Worm (Caenorhabditis elegans) whole organism, late embryonic: ENCODE data around the gene F12A10.8.

ENCODE experiments used
- C08G9.2 ChIP-seq: sonication (generic microtip); optimal IDR thresholded peaks from 2 replicates; lab custom pipeline; 2016; ENCODE audit warnings: mild to moderate bottlenecking, missing genetic modification characterization, moderate library complexity, missing compliant biosample characterization
- C38D4.7 ChIP-seq: fragments of 200-800 bp; sonication (Bioruptor generic); optimal IDR thresholded peaks from 2 replicates; lab custom pipeline; 2018; ENCODE audit warnings: mild to moderate bottlenecking, missing genetic modification characterization, moderate library complexity, missing compliant biosample characterization
- F13H6.1 ChIP-seq: sonication (generic microtip); optimal IDR thresholded peaks from 2 replicates; lab custom pipeline; 2016; ENCODE audit warnings: missing genetic modification characterization, missing compliant biosample characterization
- K02D7.2 ChIP-seq: sonication (generic microtip); optimal IDR thresholded peaks from 2 replicates; lab custom pipeline; 2017; ENCODE audit warnings: mild to moderate bottlenecking, missing genetic modification characterization, missing compliant biosample characterization
- T23F11.4 ChIP-seq: fragments of 200-800 bp; sonication (Bioruptor generic); optimal IDR thresholded peaks from 2 replicates; lab custom pipeline; 2018; ENCODE audit warnings: mild to moderate bottlenecking, missing genetic modification characterization, missing compliant biosample characterization
- Y22D7AL.16 ChIP-seq: sonication (generic microtip); optimal IDR thresholded peaks from 2 replicates; lab custom pipeline; 2016; ENCODE audit warnings: missing genetic modification characterization, missing compliant biosample characterization
- ama-1 ChIP-seq: fragments of 150-350 bp; optimal IDR thresholded peaks from 2 replicates; lab custom pipeline; 2014
- ceh-2 ChIP-seq: sonication (generic microtip); optimal IDR thresholded peaks from 2 replicates; lab custom pipeline; 2016; ENCODE audit warnings: missing genotype, missing genetic modification characterization, missing compliant biosample characterization
- ceh-24 ChIP-seq: sonication (generic microtip); optimal IDR thresholded peaks from 2 replicates; lab custom pipeline; 2016; ENCODE audit warnings: mild to moderate bottlenecking, missing genetic modification characterization, missing compliant biosample characterization
- ceh-30 ChIP-seq: fragments of 150-350 bp; optimal IDR thresholded peaks from 2 replicates; lab custom pipeline; 2014; ENCODE audit warnings: missing biosample characterization, missing genetic modification characterization
- ceh-34 ChIP-seq: sonication (generic microtip); optimal IDR thresholded peaks from 2 replicates; lab custom pipeline; 2016; ENCODE audit warnings: mild to moderate bottlenecking, missing genetic modification characterization, missing compliant biosample characterization
- ceh-45 ChIP-seq: fragments of 200-800 bp; sonication (Bioruptor generic); IDR thresholded peaks from 2 replicates; pipeline ENCODE4 v1.3.6; 2022; ENCODE audit warnings: missing genetic modification reagents, missing genetic modification characterization, missing compliant biosample characterization
- ceh-48 ChIP-seq: sonication (generic microtip); optimal IDR thresholded peaks from 2 replicates; lab custom pipeline; 2016; ENCODE audit warnings: missing genetic modification characterization, inconsistent platforms, missing compliant biosample characterization
- ceh-6 ChIP-seq: fragments of 200-800 bp; sonication (Bioruptor generic); optimal IDR thresholded peaks from 2 replicates; lab custom pipeline; 2018; ENCODE audit warnings: mild to moderate bottlenecking, missing genetic modification characterization, missing compliant biosample characterization
- ceh-9 ChIP-seq: sonication (generic microtip); optimal IDR thresholded peaks from 2 replicates; lab custom pipeline; 2016; ENCODE audit warnings: mild to moderate bottlenecking, missing genetic modification characterization, inconsistent platforms, missing compliant biosample characterization
- che-1 ChIP-seq: sonication (generic microtip); optimal IDR thresholded peaks from 2 replicates; lab custom pipeline; 2016; ENCODE audit warnings: mild to moderate bottlenecking, missing genetic modification characterization, missing compliant biosample characterization
- dmd-4 ChIP-seq: sonication (generic microtip); optimal IDR thresholded peaks from 2 replicates; lab custom pipeline; 2016; ENCODE audit warnings: borderline replicate concordance, missing genetic modification characterization, missing compliant biosample characterization
- dve-1 ChIP-seq: sonication (generic microtip); optimal IDR thresholded peaks from 2 replicates; lab custom pipeline; 2017; ENCODE audit warnings: antibody characterized with exemption, mild to moderate bottlenecking, missing genetic modification characterization, missing compliant biosample characterization
- elt-2 ChIP-seq: sonication (generic microtip); optimal IDR thresholded peaks from 2 replicates; lab custom pipeline; 2016; ENCODE audit warnings: missing genetic modification reagents, missing genetic modification characterization, missing compliant biosample characterization
- fax-1 ChIP-seq: sonication (generic microtip); optimal IDR thresholded peaks from 2 replicates; lab custom pipeline; 2016; ENCODE audit warnings: missing genotype, missing genetic modification characterization, missing compliant biosample characterization
- fkh-10 ChIP-seq: fragments of 150-350 bp; optimal IDR thresholded peaks from 2 replicates; lab custom pipeline; 2014; ENCODE audit warnings: missing biosample characterization, missing genetic modification reagents, missing genetic modification characterization
- fkh-6 ChIP-seq: sonication (generic microtip); optimal IDR thresholded peaks from 2 replicates; lab custom pipeline; 2016; ENCODE audit warnings: missing genetic modification characterization, missing compliant biosample characterization
- hlh-15 ChIP-seq: sonication (generic microtip); optimal IDR thresholded peaks from 2 replicates; lab custom pipeline; 2016; ENCODE audit warnings: missing genetic modification characterization, missing compliant biosample characterization
- hlh-30 ChIP-seq: sonication (generic microtip); optimal IDR thresholded peaks from 2 replicates; lab custom pipeline; 2017; ENCODE audit warnings: antibody characterized with exemption, missing genetic modification characterization, missing compliant biosample characterization; ENCODE audit not compliant: insufficient read depth
- hlh-6 ChIP-seq: sonication (generic microtip); optimal IDR thresholded peaks from 2 replicates; lab custom pipeline; 2016; ENCODE audit warnings: missing genotype, missing genetic modification characterization, missing compliant biosample characterization
- hlh-8 ChIP-seq: sonication (generic microtip); optimal IDR thresholded peaks from 2 replicates; lab custom pipeline; 2016; ENCODE audit warnings: missing genotype, missing genetic modification characterization, missing compliant biosample characterization
- madf-2 ChIP-seq: sonication (generic microtip); optimal IDR thresholded peaks from 2 replicates; lab custom pipeline; 2017; ENCODE audit warnings: missing genetic modification characterization, missing compliant biosample characterization
- mec-3 ChIP-seq: sonication (generic microtip); optimal IDR thresholded peaks from 2 replicates; lab custom pipeline; 2016; ENCODE audit warnings: borderline replicate concordance, missing genetic modification characterization, missing compliant biosample characterization
- nhr-11 ChIP-seq: fragments of 150-350 bp; optimal IDR thresholded peaks from 2 replicates; lab custom pipeline; 2014; ENCODE audit warnings: missing biosample characterization, missing genetic modification characterization
- nhr-232 ChIP-seq: sonication (generic microtip); optimal IDR thresholded peaks from 2 replicates; lab custom pipeline; 2016; ENCODE audit warnings: missing genetic modification characterization, missing compliant biosample characterization
- npax-4 ChIP-seq: sonication (generic microtip); optimal IDR thresholded peaks from 2 replicates; lab custom pipeline; 2016; ENCODE audit warnings: missing genetic modification characterization, missing compliant biosample characterization
- pag-3 ChIP-seq: sonication (generic microtip); optimal IDR thresholded peaks from 2 replicates; lab custom pipeline; 2016; ENCODE audit warnings: missing compliant biosample characterization, missing genetic modification characterization, borderline replicate concordance
- pax-1 ChIP-seq: fragments of 150-350 bp; optimal IDR thresholded peaks from 2 replicates; lab custom pipeline; 2014; ENCODE audit warnings: missing biosample characterization, missing genetic modification characterization
- pha-2 ChIP-seq: sonication (generic microtip); optimal IDR thresholded peaks from 2 replicates; lab custom pipeline; 2017; ENCODE audit warnings: mild to moderate bottlenecking, missing genetic modification characterization, missing compliant biosample characterization
- pha-4 ChIP-seq: fragments of 150-350 bp; optimal IDR thresholded peaks from 2 replicates; lab custom pipeline; 2018; ENCODE audit warnings: missing biosample characterization, missing genetic modification reagents, missing genetic modification characterization
- pqm-1 ChIP-seq: sonication (generic microtip); optimal IDR thresholded peaks from 2 replicates; lab custom pipeline; 2016; ENCODE audit warnings: missing genetic modification characterization, missing compliant biosample characterization
- ref-2 ChIP-seq: sonication (generic microtip); optimal IDR thresholded peaks from 2 replicates; lab custom pipeline; 2016; ENCODE audit warnings: missing genetic modification characterization, missing compliant biosample characterization
- rnt-1 ChIP-seq: sonication (generic microtip); optimal IDR thresholded peaks from 2 replicates; lab custom pipeline; 2016; ENCODE audit warnings: missing genetic modification characterization, missing compliant biosample characterization
- sdc-2 ChIP-seq: sonication (generic microtip); optimal IDR thresholded peaks from 2 replicates; lab custom pipeline; 2016; ENCODE audit warnings: missing genotype, missing genetic modification characterization, missing compliant biosample characterization
- syd-9 ChIP-seq: sonication (generic microtip); optimal IDR thresholded peaks from 2 replicates; lab custom pipeline; 2016; ENCODE audit warnings: mild to moderate bottlenecking, missing genetic modification characterization, moderate library complexity, missing compliant biosample characterization
- tbx-2 ChIP-seq: sonication (generic microtip); optimal IDR thresholded peaks from 2 replicates; lab custom pipeline; 2016; ENCODE audit warnings: missing genetic modification characterization, missing compliant biosample characterization
- tbx-7 ChIP-seq: sonication (generic microtip); optimal IDR thresholded peaks from 2 replicates; lab custom pipeline; 2016; ENCODE audit warnings: missing genotype, missing genetic modification characterization, missing compliant biosample characterization
- unc-42 ChIP-seq: sonication (generic microtip); optimal IDR thresholded peaks from 2 replicates; lab custom pipeline; 2016; ENCODE audit warnings: missing genotype, missing genetic modification characterization, missing compliant biosample characterization
- ztf-16 ChIP-seq: sonication (generic microtip); optimal IDR thresholded peaks from 2 replicates; lab custom pipeline; 2017; ENCODE audit warnings: missing genetic modification characterization, missing compliant biosample characterization

The F12A10.8 gene

ce11 chrII:5500986-5501657, at the start of gene F12A10.8:
Gene F12A10.8 (minus strand): TSS chrII:5501064.
- TF ChIP-seq unc-42 (tag; lab: Kevin White, UChicago) (peak; percentile 81), syd-9 (tag; lab: Kevin White, UChicago) (no peak), dve-1 (no peak), hlh-15 (no peak), ceh-48 (tag; lab: Kevin White, UChicago) (no peak), T23F11.4 (GFP tag; lab: Kevin White, UChicago) (no peak), ceh-2 (tag; lab: Kevin White, UChicago) (no peak)
- TF ChIP-seq, all 69 proteins: peak for 1

- TF ChIP-seq hlh-8 (tag; lab: Kevin White, UChicago) (no peak), Y22D7AL.16 (no peak), F13H6.1 (tag; lab: Kevin White, UChicago) (no peak), pag-3 (no peak), mec-3 (tag; lab: Kevin White, UChicago) (no peak), ztf-16 (no peak), ceh-24 (no peak), ama-1 (lab: Kevin White, UChicago) (no peak), hlh-6 (tag; lab: Kevin White, UChicago) (no peak), nhr-232 (tag; lab: Kevin White, UChicago) (no peak), nhr-11 (tag; lab: Kevin White, UChicago) (no peak), ceh-2 (tag; lab: Kevin White, UChicago) (no peak), syd-9 (tag; lab: Kevin White, UChicago) (no peak), npax-4 (tag; lab: Kevin White, UChicago) (no peak), ceh-34 (tag; lab: Kevin White, UChicago) (no peak), dve-1 (no peak), hlh-30 (no peak), pha-4 (tag; lab: Kevin White, UChicago) (no peak)
These were observed 48.9 kb upstream of the F12A10.8 start, which contains the start of gene C17C3.6 for ce11 chrII:5549746-5550145. Gene C17C3.6 (plus strand): TSS chrII:5550046.

DNA sequence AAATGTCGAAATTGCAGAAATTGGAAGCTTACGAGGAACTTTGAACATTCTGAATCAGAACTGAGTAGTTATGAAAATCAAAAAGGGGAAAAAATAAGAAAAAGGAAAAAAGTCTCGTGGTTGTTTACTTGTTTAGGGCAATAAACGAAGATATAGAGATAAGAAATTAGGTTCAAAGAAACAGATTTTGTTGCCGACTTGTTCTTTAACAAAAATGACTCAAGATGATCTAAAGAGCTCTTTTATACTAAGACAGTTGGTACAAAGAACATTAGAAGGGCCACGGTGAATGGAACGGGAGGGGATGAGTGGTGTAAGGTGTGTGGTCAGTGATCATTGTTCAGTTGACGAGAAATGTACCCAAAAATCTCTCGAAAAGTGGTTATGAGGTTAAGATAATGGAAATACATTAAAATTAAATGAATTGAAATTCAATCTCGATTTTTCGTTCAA, 46.6 kb upstream of the F12A10.8 start, which contains the start of gene acdh-2:
Gene acdh-2, minus strand, starts transcription at position 51 of the 453 bp plus-strand sequence.
- TF ChIP-seq fax-1 (tag; lab: Kevin White, UChicago) (no peak), hlh-15 (no peak), K02D7.2 (tag; lab: Kevin White, UChicago) (no peak), nhr-232 (tag; lab: Kevin White, UChicago) (no peak), dmd-4 (tag; lab: Kevin White, UChicago) (no peak), ceh-6 (GFP tag; lab: Kevin White, UChicago) (no peak), sdc-2 (no peak), ama-1 (lab: Kevin White, UChicago) (no peak), pqm-1 (no peak), pha-4 (tag; lab: Kevin White, UChicago) (no peak), ceh-30 (tag; lab: Kevin White, UChicago) (no peak), elt-2 (tag; lab: Kevin White, UChicago) (no peak), ceh-24 (no peak), pha-2 (tag; lab: Kevin White, UChicago) (no peak), fkh-6 (tag; lab: Kevin White, UChicago) (no peak), tbx-7 (no peak), madf-2 (no peak), ref-2 (tag; lab: Kevin White, UChicago) (no peak), che-1 (no peak), C08G9.2 (tag; lab: Kevin White, UChicago) (no peak)

DNA sequence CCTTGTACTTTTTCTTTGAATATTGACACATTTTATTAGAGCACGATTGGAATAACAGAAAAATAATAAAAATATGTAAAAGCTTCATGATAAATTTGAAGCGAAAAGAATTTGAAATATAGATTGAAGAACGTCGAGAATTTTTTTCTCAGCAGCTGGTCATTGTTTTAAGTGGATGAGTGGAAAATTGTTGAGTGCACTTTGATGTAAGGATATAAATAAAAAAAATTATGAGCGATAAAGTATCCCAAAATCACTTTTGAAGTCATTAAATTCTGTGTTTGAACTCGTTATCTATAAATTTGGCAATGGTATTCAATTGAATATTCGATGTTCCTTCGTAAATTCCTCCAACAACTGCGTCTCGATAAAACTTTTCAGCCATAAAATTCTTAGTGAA, 43.9 kb upstream of the F12A10.8 start, which contains the start of gene ins-13:
Gene ins-13, minus strand, starts transcription at position 101 of the 400 bp plus-strand sequence.
- no peak for TF ChIP-seq pag-3
- TF ChIP-seq fkh-6 (tag; lab: Kevin White, UChicago) = no peak
- TF ChIP-seq C38D4.7 (GFP tag; lab: Kevin White, UChicago) = no peak
- no peak for TF ChIP-seq ceh-45
- no peak for TF ChIP-seq ztf-16
- TF ChIP-seq che-1 = no peak
- no peak for TF ChIP-seq ceh-9
- no peak for TF ChIP-seq fkh-10
- TF ChIP-seq C08G9.2 (tag; lab: Kevin White, UChicago) = no peak
- TF ChIP-seq ama-1 (lab: Kevin White, UChicago) = no peak
- TF ChIP-seq pax-1 = no peak
- no peak for TF ChIP-seq rnt-1
- TF ChIP-seq pha-4 (tag; lab: Kevin White, UChicago) = no peak
- no peak for TF ChIP-seq npax-4 (tag; lab: Kevin White, UChicago)
- TF ChIP-seq dve-1 = no peak
- no peak for TF ChIP-seq fax-1 (tag; lab: Kevin White, UChicago)
- TF ChIP-seq elt-2 (tag; lab: Kevin White, UChicago) = no peak
- TF ChIP-seq tbx-7 = no peak
- no peak for TF ChIP-seq Y22D7AL.16
- no peak for TF ChIP-seq tbx-2 (tag; lab: Kevin White, UChicago)
